Fruit fly (Drosophila melanogaster): ENCODE measurements around the gene CG12278.
A peak's percentile ranks its signal among the peaks of the same experiment; 100 is the strongest.

- TF ChIP-seq CG8478 (optimal IDR thresholded peaks at IDR 0.05), result no peak
- TF ChIP-seq CTCF (optimal IDR thresholded peaks at IDR 0.05), result peak; percentile 5 to 35
Observed at dm6 chr3R:21060430-21061245, 16.8 kb downstream of the CG12278 start, which contains the start of gene Mvl.

Measured in S2 (cell line).